Fruit fly (Drosophila melanogaster): ENCODE results near the gene CG18596.

The CG18596 gene

DNA sequence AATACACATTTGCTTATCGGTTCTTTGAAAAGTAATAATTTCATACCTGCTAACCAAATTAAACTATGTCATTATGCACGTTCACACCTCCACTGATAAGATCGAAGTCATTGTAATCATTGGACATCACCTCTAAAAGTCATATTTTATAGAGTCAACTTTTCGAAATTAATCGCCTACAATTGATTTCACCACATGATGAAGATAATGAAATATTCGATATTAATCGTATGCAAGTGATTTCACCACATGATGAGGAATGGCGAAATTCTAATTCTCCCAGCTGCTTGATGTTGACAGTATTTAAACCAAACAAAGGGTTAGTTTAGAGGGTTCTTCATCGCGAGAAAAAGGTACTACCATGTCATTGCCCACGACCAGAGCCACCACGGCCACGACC lies at the start of gene CG18596:
Gene CG18596, plus strand, starts transcription at position 250 of the 400 bp plus-strand sequence.
- TF ChIP-seq CTCF (optimal IDR thresholded peaks at IDR 0.05) = no peak
- TF ChIP-seq CG8478 (optimal IDR thresholded peaks at IDR 0.05) = no peak

DNA sequence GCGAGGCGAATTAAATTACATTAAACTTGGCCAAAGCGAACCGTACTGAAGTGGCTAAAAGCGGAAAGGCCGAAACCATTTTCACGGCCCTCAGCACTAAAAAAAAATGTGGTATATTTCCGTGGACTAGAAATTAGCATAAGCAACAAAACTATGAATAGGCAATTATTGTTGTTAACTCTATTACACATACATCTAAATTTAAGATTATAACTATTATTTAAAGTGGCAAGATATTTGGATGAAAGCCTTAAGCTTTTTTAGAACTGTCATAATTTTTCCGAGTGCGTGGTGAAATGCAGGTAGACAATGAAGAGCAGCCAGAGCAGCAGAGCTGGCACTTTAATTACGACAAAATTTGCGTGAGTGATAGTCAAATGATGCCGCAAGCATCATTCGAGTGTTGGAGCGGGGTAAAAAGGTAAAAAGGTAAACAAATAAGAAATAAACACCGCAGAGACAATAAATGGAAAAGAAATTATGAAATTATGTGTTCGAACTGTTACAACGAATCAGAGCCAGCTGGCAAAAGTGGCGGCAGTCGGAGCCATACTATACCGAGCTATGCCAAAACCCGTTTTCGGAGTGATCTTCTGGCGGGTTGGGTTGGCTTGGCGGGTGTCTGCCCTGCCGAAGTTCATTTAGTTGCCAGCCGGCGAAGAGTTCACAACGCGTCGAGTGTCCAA lies 46.9 kb upstream of the CG18596 start, which contains the start of gene CG7080:
Gene CG7080, plus strand, starts transcription at position 636 of the 686 bp plus-strand sequence.
- TF ChIP-seq CTCF (optimal IDR thresholded peaks at IDR 0.05) (no peak), CG8478 (optimal IDR thresholded peaks at IDR 0.05) (no peak)

DNA sequence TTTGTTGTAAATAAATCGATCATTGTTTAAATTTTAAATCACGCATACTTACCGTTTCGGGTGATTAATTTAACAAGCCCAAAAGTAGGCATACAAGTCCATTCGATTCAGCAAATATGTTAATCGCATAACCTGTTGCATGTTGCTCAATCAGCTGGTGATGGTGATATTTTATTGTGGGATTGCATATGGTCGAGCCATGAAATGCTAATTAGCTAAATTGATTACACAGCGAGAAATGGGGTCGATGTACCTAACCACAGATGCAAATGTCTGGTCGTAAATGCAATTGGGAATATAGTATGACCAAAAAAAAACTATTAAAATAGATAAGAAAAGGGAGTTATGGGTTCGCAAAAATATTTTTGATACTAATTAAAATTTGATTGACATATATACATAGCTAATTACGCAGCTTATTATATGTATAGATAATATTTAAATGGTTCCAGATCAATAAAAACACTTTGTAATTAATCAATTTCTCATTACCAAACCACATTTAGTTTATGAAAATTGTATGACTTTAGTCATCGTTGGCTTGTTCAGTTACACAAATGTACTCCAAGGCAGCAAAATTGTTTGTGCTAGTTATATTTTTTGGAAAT lies 45.1 kb upstream of the CG18596 start, which contains the start of gene CG33721:
Gene CG33721, plus strand, starts transcription at position 558 of the 608 bp plus-strand sequence.
- TF ChIP-seq CG8478 (optimal IDR thresholded peaks at IDR 0.05) (no peak), CTCF (optimal IDR thresholded peaks at IDR 0.05) (no peak)

DNA sequence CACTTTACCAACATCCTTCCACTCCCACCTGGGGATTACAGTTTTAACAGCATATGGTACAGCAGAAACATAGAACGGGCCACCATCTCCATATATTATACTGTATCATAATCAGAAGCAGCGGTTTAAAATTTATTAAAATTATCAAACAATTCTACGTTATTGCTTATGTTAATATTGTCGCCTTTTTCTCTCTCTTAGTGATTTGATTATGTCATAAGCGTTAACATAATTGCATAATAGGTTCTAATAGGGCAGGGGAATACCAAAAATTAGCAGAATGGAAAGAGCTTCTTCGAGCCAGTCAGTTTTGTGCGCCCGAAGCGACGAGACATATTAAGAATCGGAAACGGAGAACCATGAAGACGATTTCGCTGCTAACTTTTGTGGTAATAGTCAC lies 44.0 kb upstream of the CG18596 start, which contains the start of gene CG13862:
Gene CG13862, plus strand, starts transcription at position 301 of the 400 bp plus-strand sequence.
- TF ChIP-seq CTCF (optimal IDR thresholded peaks at IDR 0.05) = no peak
- no peak for TF ChIP-seq CG8478 (optimal IDR thresholded peaks at IDR 0.05)

DNA sequence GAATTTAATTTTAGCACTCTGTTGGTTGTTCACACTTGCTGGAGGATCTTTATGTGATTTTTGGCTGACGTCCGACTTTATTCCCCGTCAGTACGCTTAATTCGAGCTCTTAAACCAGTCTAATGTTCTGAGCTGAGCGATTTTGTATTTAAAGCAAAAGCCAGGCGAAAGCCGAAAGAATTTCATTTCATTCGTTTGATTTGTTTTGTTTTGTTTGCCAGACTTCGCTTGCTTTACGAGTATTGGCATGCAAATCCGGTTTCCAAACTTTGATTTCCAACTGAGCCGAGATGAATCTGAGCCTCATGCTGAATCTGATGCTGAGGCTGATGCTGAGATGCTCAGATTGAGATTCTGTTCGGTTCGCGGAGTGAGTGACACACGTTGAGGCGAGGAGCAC lies 41.7 kb upstream of the CG18596 start, which contains the start of gene CG5391:
Gene CG5391, minus strand, starts transcription at position 101 of the 400 bp plus-strand sequence.
- TF ChIP-seq CG8478 (optimal IDR thresholded peaks at IDR 0.05) = no peak
- TF ChIP-seq CTCF (optimal IDR thresholded peaks at IDR 0.05) = no peak

DNA sequence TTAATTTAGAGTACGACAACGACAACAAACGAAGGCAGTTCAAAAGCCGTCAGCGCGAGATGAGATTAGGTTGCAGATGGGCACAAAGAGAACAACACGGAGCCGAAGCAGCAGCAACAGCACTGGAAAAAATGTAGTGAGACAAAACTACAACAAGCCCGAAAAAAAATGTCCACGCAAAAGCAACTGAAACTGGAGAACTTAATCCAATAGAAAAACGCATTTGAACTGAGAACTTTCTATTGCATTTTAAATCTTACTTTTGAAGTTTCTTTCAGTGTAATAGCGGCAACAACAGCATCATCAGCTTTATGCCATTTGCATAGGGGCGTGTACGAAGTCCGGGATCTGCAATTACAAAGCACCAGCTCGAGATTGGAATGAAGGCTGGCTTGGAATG lies 36.2 kb upstream of the CG18596 start:
- TF ChIP-seq CTCF (optimal IDR thresholded peaks at IDR 0.05) (no peak), CG8478 (optimal IDR thresholded peaks at IDR 0.05) (no peak)

DNA sequence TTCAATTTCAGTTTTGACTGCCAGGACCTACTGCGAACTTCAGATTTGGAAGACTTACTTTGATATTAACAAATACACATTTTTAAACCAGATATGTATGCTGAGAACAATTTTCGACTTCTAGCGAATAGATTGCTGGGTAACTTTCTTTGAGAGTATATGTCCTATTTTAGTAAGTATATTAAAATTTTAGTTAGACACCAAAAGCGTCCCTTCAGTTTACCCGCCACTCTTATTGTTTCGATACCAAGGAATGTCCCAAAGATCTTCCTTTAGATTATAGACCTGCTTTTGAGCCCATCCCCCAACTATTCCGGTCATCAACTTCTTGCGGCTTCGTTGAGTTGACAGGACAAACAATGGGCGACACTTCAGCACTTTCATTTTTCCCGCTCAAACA lies 35.5 kb upstream of the CG18596 start, which contains the start of gene CG5388:
Gene CG5388, minus strand, starts transcription at position 101 of the 400 bp plus-strand sequence.
- no peak for TF ChIP-seq CTCF (optimal IDR thresholded peaks at IDR 0.05)
- no peak for TF ChIP-seq CG8478 (optimal IDR thresholded peaks at IDR 0.05)

DNA sequence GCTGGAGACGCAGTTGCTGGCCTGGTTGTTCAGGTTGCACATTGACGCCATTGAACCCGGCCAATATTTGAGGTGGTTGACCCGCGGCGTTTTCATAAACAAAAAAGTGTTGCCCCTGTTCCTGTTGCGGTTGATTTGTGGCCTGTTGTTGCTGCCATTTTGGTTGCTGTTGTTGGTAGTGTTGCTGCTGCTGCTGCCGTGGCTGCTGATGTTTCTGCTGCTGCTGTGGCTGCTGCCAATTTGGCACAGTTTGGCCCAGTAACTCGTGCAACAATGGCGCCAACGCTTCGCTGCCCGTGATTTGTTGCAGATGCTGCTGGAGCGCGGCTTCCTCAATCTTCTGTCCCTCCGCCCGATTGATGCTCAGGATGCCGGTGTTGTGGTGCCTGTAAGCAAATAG lies 34.1 kb upstream of the CG18596 start:
- TF ChIP-seq CG8478 (optimal IDR thresholded peaks at IDR 0.05) (no peak), CTCF (optimal IDR thresholded peaks at IDR 0.05) (no peak)

DNA sequence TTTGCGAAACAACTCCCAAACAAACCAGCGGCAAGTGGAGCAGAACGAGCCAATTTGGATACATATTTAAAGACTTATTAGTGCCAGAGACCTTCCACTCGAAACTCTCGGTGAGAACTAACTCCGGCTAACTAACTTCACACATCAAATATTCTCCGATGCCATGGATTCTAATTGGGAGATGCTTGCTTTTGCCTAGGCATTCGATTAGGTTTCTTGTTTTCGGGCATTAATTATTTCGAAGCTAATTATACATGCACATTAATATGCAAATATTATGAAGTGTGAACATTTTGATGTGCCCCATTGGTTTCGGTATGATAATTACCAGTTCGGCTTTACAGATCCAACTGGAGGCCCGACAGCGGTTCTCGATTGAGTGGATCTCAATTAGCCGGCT lies 33.6 kb upstream of the CG18596 start, which contains the start of gene CG5386:
Gene CG5386, minus strand, starts transcription at position 101 of the 400 bp plus-strand sequence.
- TF ChIP-seq CTCF (optimal IDR thresholded peaks at IDR 0.05) = no peak
- TF ChIP-seq CG8478 (optimal IDR thresholded peaks at IDR 0.05) = no peak

DNA sequence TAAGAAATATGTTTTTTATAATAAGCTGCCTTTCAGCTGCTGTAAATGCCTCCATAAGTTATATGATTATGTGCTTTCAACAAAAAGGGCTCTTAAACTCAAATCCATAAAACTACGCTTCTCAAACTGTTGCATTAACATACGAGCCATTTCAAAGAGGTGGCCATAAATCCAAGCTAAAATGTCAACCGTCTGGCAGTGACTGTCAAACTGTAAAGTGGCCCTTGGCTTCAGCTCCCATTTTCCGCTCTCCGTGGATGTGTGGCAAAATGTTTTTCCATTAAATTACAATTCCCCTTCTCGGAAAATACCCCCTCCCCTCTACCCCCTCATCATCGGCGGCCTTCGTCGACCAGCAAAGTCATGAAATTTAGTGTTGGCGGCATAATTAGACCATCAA lies 33.0 kb upstream of the CG18596 start:
- TF ChIP-seq CTCF (optimal IDR thresholded peaks at IDR 0.05) (no peak), CG8478 (optimal IDR thresholded peaks at IDR 0.05) (no peak)

DNA sequence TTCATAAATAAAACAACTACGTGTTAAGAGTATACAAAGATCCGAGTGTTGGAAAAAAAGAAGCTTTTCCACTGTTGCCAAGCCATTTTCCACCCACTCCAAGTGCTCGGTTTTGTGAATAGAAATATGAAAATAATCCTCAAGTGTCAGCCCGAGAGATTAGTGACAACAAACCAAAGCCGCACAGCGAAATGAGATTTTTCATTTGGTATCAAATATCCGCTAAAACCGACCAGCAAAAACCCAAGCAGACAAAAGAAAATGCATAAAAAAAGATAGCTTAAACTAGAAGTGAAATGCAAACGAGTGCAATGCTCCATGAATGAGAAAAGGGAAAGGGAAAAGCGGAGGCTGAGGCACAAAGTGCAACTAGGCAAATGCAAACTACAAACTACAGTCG lies 24.3 kb upstream of the CG18596 start, which contains the start of gene rdhB:
Gene rdhB, plus strand, starts transcription at position 301 of the 400 bp plus-strand sequence.
- TF ChIP-seq CG8478 (optimal IDR thresholded peaks at IDR 0.05) = no peak
- TF ChIP-seq CTCF (optimal IDR thresholded peaks at IDR 0.05) = no peak

DNA sequence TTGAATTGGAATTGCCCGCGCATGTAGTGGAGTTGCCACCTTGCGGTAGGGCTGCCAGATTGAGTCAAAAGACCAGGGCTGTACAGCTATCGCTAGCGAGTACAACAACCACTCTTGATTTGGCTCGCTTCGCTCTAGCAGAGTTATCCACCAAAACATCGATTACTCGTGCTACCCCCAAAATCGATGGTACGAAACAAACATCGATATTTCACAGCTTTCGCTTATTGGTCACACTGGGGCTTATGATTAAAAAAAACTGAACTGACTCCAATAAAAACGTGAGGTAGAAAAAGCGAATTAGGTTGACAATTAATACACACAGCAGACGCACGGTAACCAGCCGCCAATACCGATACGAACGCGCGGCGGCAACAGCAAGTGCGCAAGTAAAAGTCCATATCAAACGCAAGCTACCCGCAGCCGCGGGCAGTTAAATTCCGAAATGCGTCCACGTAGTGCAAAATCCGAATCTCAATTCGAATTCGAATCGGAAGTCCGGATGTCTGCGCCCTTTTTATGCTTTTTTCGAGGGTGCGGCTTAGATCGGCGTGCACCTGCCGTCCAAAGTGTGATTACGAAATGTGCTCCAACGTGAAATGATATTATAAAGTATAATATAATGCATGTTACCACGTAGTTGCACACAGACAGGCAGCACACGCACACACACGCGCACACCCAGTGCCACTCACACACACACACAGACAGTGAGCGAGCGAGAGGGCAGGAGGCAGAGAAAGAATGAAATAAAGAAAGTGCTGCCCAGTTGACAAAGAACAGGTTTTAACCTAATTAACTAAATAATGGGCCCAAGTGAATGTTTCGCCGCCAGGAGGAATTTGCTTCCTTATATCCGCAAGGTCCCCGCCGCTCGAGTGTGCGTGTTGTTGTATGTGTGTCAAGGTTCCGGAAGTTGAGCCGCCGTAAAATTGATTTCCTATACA lies 19.0 kb upstream of the CG18596 start, which contains the start of gene Sar1:
Gene Sar1, plus strand, starts transcription at position 222 of the 947 bp plus-strand sequence.
- TF ChIP-seq CG8478 (optimal IDR thresholded peaks at IDR 0.05) (no peak), CTCF (optimal IDR thresholded peaks at IDR 0.05) (peak; percentile 72 to 77)

DNA sequence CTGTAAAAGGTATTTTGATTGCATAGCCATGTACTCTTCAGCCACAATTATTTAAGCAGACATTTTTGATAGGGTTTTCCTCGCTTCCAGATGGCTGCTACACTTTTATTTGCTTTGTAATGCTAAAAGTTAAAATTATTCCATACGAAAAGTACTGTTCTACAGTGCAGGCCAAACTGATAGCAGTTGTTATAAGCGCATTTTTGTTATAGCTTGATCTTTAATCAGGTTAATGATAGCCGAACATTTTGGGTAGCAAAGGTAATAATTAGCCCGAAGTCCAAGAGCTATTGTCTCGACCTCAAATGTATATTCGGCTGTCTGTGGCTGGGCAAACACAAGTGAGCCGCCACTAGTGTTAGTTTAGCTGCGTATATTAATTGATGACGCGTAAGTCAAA lies 17.8 kb upstream of the CG18596 start:
- TF ChIP-seq CTCF (optimal IDR thresholded peaks at IDR 0.05) = no peak
- TF ChIP-seq CG8478 (optimal IDR thresholded peaks at IDR 0.05) = no peak

DNA sequence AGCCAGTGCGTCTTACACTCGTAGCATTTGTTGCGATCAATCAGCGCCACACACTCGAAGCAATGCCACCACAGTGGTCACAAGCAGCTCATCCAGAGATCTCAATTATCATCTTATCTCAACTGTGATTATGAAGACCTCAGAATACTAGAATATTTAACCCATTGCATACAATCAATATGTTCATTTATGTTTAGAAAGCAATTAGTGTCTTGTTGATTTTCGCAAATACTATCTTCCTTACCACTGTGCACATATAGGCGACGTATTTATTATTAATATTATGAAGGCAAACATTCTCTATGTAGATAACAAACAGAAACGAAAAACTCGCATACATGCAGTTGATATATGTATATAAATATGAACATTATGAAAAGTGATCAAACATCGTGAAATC lies 16.9 kb upstream of the CG18596 start:
- TF ChIP-seq CTCF (optimal IDR thresholded peaks at IDR 0.05) = no peak
- no peak for TF ChIP-seq CG8478 (optimal IDR thresholded peaks at IDR 0.05)

Measured in S2 (cell line).